Fruit fly (Drosophila melanogaster): ENCODE measurements around the gene CG31674.

Gene CG31674

DNA sequence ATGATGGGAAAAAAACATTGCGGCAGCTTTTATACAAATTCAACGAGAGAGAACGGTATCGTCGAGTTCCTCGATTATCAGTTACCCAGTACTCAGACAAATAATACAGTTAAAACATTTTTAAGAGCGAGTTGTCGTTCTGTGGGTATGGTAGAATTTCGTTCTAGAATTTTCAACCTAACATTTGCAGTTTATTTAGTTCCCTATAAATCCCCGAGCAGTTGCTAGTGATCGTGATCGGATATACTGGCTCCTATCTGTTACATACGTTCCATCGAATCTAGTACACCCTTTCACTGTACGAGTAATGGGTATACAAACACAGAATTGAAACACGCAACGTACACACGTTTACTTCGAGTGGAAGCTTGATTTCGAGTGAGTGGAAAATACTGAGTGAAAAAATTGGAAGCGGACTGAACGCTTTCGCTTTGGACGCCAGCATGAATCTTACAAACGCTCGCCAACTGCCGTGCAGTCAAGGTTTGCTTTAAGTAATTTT, 33.8 kb downstream of the CG31674 start, which contains the start of gene CG9338 (continued):
- TF ChIP-seq Scr (GFP tag; IDR thresholded peaks at IDR 0.05; ENCODE audit: partially characterized antibody): peak; percentile 55
- TF ChIP-seq lola (GFP tag; optimal IDR thresholded peaks at IDR 0.05): peak in 1 of 3 experiments; percentile 57
- TF ChIP-seq CG7839 (tag; optimal IDR thresholded peaks at IDR 0.05): peak; percentile 85
- peak; percentile 80 for TF ChIP-seq sisA (GFP tag; IDR thresholded peaks at IDR 0.05)
- TF ChIP-seq Bteb2 (GFP tag; optimal IDR thresholded peaks at IDR 0.05): peak; percentile 87
- peak; percentile 76 for TF ChIP-seq gt (GFP tag; IDR thresholded peaks at IDR 0.05)
- peak; percentile 81 for TF ChIP-seq pum (GFP tag; optimal IDR thresholded peaks at IDR 0.05)
- no peak for TF ChIP-seq hb (GFP tag; IDR thresholded peaks at IDR 0.05; ENCODE audit: partially characterized antibody)
- no peak for TF ChIP-seq CG42726 (GFP tag; IDR thresholded peaks at IDR 0.05; ENCODE audit: partially characterized antibody)
- no peak for TF ChIP-seq CG3065 (GFP tag; optimal IDR thresholded peaks at IDR 0.05)
- peak; percentile 67 for TF ChIP-seq Abd-B (GFP tag; optimal IDR thresholded peaks at IDR 0.05)
- TF ChIP-seq HLH3B (GFP tag; IDR thresholded peaks at IDR 0.05): peak; percentile 75; the same call in 1 of the 2 replicates
- peak; percentile 95 for TF ChIP-seq Xrp1 (GFP tag; IDR thresholded peaks at IDR 0.05)
- TF ChIP-seq CG14441 (GFP tag; IDR thresholded peaks at IDR 0.05): peak; percentile 95
- peak; percentile 62 for TF ChIP-seq CG17186 (GFP tag; optimal IDR thresholded peaks at IDR 0.05)
- TF ChIP-seq CG12236 (GFP tag; optimal IDR thresholded peaks at IDR 0.05): peak; percentile 61
- peak; percentile 76 for TF ChIP-seq CG12769 (tag; optimal IDR thresholded peaks at IDR 0.05)
- no peak for TF ChIP-seq gfzf (GFP tag; optimal IDR thresholded peaks at IDR 0.05)
- TF ChIP-seq tll (GFP tag; optimal IDR thresholded peaks at IDR 0.05): no peak
- TF ChIP-seq CG4328 (GFP tag; optimal IDR thresholded peaks at IDR 0.05): peak; percentile 93
- 0 out of 2 replicates have a peak, but pooled peaks have one; percentile 11 for TF ChIP-seq sens-2 (GFP tag; IDR thresholded peaks at IDR 0.05)
- TF ChIP-seq CG13287 (GFP tag; IDR thresholded peaks at IDR 0.05; ENCODE audit: partially characterized antibody): peak; percentile 54
- TF ChIP-seq CG13296 (GFP tag; optimal IDR thresholded peaks at IDR 0.05): peak; percentile 94
- TF ChIP-seq CG14014 (GFP tag; IDR thresholded peaks at IDR 0.05): peak; percentile 73
- peak; percentile 73 for TF ChIP-seq CG13775 (GFP tag; optimal IDR thresholded peaks at IDR 0.05)
- TF ChIP-seq CG3847 (GFP tag; IDR thresholded peaks at IDR 0.05): peak; percentile 70
- TF ChIP-seq fd3F (GFP tag; optimal IDR thresholded peaks at IDR 0.05): peak; percentile 72
- TF ChIP-seq CG16813 (GFP tag; IDR thresholded peaks at IDR 0.05; ENCODE audit: partially characterized antibody): no peak
- TF ChIP-seq CG34422 (GFP tag; IDR thresholded peaks at IDR 0.05): peak; percentile 94; the same call in 2 of the 3 replicates
- no peak for TF ChIP-seq zf30C (GFP tag; optimal IDR thresholded peaks at IDR 0.05)
- peak; percentile 91 for TF ChIP-seq B-H1 (GFP tag; IDR thresholded peaks at IDR 0.05)
- TF ChIP-seq CG6765 (GFP tag; optimal IDR thresholded peaks at IDR 0.05): peak; percentile 93
- TF ChIP-seq Gug (GFP tag; IDR thresholded peaks at IDR 0.05): peak; percentile 87
- TF ChIP-seq nau (GFP tag; optimal IDR thresholded peaks at IDR 0.05): peak; percentile 96
- TF ChIP-seq Elba2 (GFP tag; optimal IDR thresholded peaks at IDR 0.05): no peak
- peak; percentile 13 for TF ChIP-seq Lhr (GFP tag; optimal IDR thresholded peaks at IDR 0.05)
- TF ChIP-seq dmrt99B (tag; optimal IDR thresholded peaks at IDR 0.05): peak; percentile 95
- peak; percentile 79 for TF ChIP-seq Side (GFP tag; optimal IDR thresholded peaks at IDR 0.05)
- TF ChIP-seq CG10959 (GFP tag; IDR thresholded peaks at IDR 0.05): no peak
- TF ChIP-seq gce (GFP tag; IDR thresholded peaks at IDR 0.05): peak; percentile 72; the same call in 2 of the 3 replicates
- peak; percentile 91 for TF ChIP-seq E2f1 (GFP tag; IDR thresholded peaks at IDR 0.05)
- TF ChIP-seq Oli (tag; optimal IDR thresholded peaks at IDR 0.05): peak; percentile 77
- TF ChIP-seq so (GFP tag; IDR thresholded peaks at IDR 0.05): peak; percentile 84
- peak; percentile 75 for TF ChIP-seq gcm (GFP tag; optimal IDR thresholded peaks at IDR 0.05)
- no peak for TF ChIP-seq br (optimal IDR thresholded peaks at IDR 0.05)
- peak; percentile 12 to 79 for TF ChIP-seq bsh (GFP tag; optimal IDR thresholded peaks at IDR 0.05)
- peak; percentile 14 for TF ChIP-seq CG2875 (GFP tag; optimal IDR thresholded peaks at IDR 0.05)
- TF ChIP-seq al (GFP tag; IDR thresholded peaks at IDR 0.05): peak; percentile 84; the same call in 1 of the 2 replicates
- TF ChIP-seq CG10274 (GFP tag; optimal IDR thresholded peaks at IDR 0.05): peak; percentile 85

Data from whole organism, embryonic.